Worm (Caenorhabditis elegans): ENCODE results near the gene fbxb-47.
"Not testable (repeated sequence)": the region's sequence is repeated elsewhere in the genome, so short reads cannot be mapped to it uniquely, and the experiment has no call there.

Gene fbxb-47

ce11 chrII:1662881-1663280, 40.4 kb downstream of the fbxb-47 start, which contains the start of gene ZC204.14:
Gene ZC204.14 (minus strand): TSS chrII:1662949.
- no peak for TF ChIP-seq ceh-39 (tag; optimal IDR thresholded peaks at IDR 0.05)
- no peak for TF ChIP-seq unc-120 (tag; optimal IDR thresholded peaks at IDR 0.05; ENCODE audit: poor library complexity, severe bottlenecking)

- TF ChIP-seq drap-1 (GFP tag; optimal IDR thresholded peaks at IDR 0.05); mab-5 (tag; optimal IDR thresholded peaks at IDR 0.05); lsy-2 (tag; optimal IDR thresholded peaks at IDR 0.05): not testable (repeated sequence)
Measured at ce11 chrII:1660888-1661287, 42.4 kb downstream of the fbxb-47 start, which contains the start of gene ZC204.13. Gene ZC204.13 (minus strand): TSS chrII:1660988.

DNA sequence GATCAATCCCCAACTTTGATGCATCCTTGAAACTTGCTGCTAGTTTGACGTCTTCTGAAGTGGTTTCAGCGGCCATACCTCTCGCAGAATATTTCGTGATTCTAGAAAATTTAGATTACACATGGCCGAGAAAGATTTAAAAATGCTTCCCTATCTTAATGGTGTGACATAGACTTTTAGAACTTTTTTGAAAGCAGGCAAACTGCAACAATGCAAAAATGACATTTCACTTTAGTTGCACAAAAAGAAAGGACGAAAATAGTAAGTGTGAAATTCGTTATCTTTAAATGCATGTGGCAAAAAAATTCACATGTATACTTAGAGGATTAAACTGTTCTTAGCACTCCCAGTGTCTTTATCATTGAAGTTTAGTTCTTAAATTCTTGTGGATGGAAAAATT, 46.1 kb downstream of the fbxb-47 start, which contains the start of gene ZC204.12:
ZC204.12 (minus strand) TSS at position 101 of the 400 bp plus-strand sequence.
- no peak for TF ChIP-seq ztf-11 (tag; optimal IDR thresholded peaks at IDR 0.05)
- no peak for TF ChIP-seq ham-2 (GFP tag; optimal IDR thresholded peaks at IDR 0.05)
- no peak for TF ChIP-seq mep-1 (tag; optimal IDR thresholded peaks at IDR 0.05)
- no peak for TF ChIP-seq ceh-83 (GFP tag; optimal IDR thresholded peaks at IDR 0.05)
- no peak for TF ChIP-seq nhr-2 (tag; optimal IDR thresholded peaks at IDR 0.05)
- TF ChIP-seq hlh-1 (tag; optimal IDR thresholded peaks at IDR 0.05), result no peak
- TF ChIP-seq mls-2 (tag; optimal IDR thresholded peaks at IDR 0.05), result no peak
- TF ChIP-seq tbx-8 (GFP tag; optimal IDR thresholded peaks at IDR 0.05), result no peak
- TF ChIP-seq sptf-1 (tag; optimal IDR thresholded peaks at IDR 0.05), result no peak
- TF ChIP-seq flh-1 (GFP tag; optimal IDR thresholded peaks at IDR 0.05), result no peak
- no peak for TF ChIP-seq lin-32 (GFP tag; optimal IDR thresholded peaks at IDR 0.05)
- no peak for TF ChIP-seq sem-2 (GFP tag; optimal IDR thresholded peaks at IDR 0.05)

- TF ChIP-seq nhr-2 (tag; optimal IDR thresholded peaks at IDR 0.05) (no peak), ceh-39 (tag; optimal IDR thresholded peaks at IDR 0.05) (peak; percentile 6)
Measured at ce11 chrII:1654917-1655316, 48.3 kb downstream of the fbxb-47 start, which contains the start of gene btb-12. Gene btb-12 (plus strand): TSS chrII:1655217.

DNA sequence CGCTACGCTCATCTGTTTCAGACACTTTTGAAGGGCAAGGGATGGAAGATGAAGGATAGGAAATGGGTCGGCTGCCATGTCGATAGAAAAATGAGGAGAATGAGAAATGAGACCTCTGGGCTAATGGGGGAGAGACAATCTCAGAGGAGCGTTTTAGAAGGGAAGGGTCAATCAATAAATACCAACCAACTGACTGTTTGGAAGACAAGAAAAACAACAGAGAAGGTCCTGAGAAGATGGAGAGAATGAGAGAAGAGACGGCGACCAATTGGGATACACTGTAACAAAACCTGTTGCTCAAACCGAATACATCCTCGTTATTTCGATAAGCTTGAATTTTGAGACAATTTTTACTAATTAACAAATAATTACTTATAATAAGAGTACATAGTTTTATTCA, 49.9 kb downstream of the fbxb-47 start, which contains the start of gene fbxb-15:
fbxb-15 (minus strand) TSS at position 101 of the 400 bp plus-strand sequence.
- TF ChIP-seq nhr-28 (tag; optimal IDR thresholded peaks at IDR 0.05) (no peak), mep-1 (tag; optimal IDR thresholded peaks at IDR 0.05) (no peak), mab-5 (tag; optimal IDR thresholded peaks at IDR 0.05) (no peak)
